Fruit fly (Drosophila melanogaster): ENCODE results near the gene Arpc3A.

DNA sequence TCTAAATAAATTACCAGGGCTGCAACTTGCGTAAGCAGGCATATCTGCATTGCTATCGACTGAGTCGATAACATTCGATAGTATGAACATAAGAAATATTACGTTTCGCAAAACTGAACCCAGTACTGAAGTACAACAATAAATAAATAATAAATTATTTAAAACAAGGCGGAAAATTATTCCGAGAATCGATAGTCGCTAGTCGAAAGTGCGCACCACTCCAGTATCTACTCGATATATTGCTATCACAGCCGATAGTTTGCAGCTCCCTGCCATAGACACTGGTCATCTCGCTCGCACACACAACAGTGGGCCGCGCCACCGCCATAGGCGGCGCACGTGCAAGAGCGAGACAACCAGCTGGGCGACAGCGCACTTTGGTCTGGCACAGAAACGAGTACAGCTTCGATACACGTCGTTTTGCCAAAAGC, 41.1 kb upstream of the Arpc3A start, which contains the start of gene nsl1:
- TF ChIP-seq CG8159 (tag; optimal IDR thresholded peaks at IDR 0.05) (peak; percentile 34), CG8301 (tag; optimal IDR thresholded peaks at IDR 0.05) (no peak), Ets98B (GFP tag; IDR thresholded peaks at IDR 0.05) (peak; percentile 51), CG32121 (GFP tag; IDR thresholded peaks at IDR 0.05) (no peak), Pif1B (GFP tag; optimal IDR thresholded peaks at IDR 0.05) (peak; percentile 63), Pif1A (GFP tag; optimal IDR thresholded peaks at IDR 0.05) (no peak), CG9948 (tag; optimal IDR thresholded peaks at IDR 0.05) (no peak), EcR (GFP tag; optimal IDR thresholded peaks at IDR 0.05) (no peak), Snoo (tag; optimal IDR thresholded peaks at IDR 0.05) (peak; percentile 58), CG17806 (tag; optimal IDR thresholded peaks at IDR 0.05) (no peak)
